Fruit fly (Drosophila melanogaster) whole organism, embryonic: ENCODE measurements around the gene ppk30.

Experiments
- Atf3 ChIP-seq: fragments of 200-800 bp; sonication (Bioruptor generic); optimal IDR thresholded peaks from 3 replicates; lab custom pipeline; 2016; ENCODE audit warnings: missing biosample characterization, missing genetic modification characterization
- Atf6 ChIP-seq: fragments of 200-800 bp; sonication (Bioruptor generic); IDR thresholded peaks from 2 replicates; pipeline ENCODE4 v1.3.6; 2022; ENCODE audit warnings: missing biosample characterization, missing genetic modification characterization
- B-H2 ChIP-seq: fragments of 200-800 bp; sonication (Bioruptor generic); optimal IDR thresholded peaks from 2 replicates; lab custom pipeline; 2018; ENCODE audit warnings: missing biosample characterization, mild to moderate bottlenecking, missing genetic modification characterization
- CG10209 ChIP-seq: fragments of 200-800 bp; sonication (Bioruptor generic); optimal IDR thresholded peaks from 3 replicates; lab custom pipeline; 2017; ENCODE audit warnings: missing biosample characterization, mild to moderate bottlenecking, missing genetic modification characterization, missing genetic modification reagents
- CG10654 ChIP-seq: fragments of 200-800 bp; sonication (Bioruptor generic); optimal IDR thresholded peaks from 2 replicates; lab custom pipeline; 2016; ENCODE audit warnings: missing biosample characterization, missing genetic modification characterization
- CG12236 ChIP-seq: fragments of 200-800 bp; sonication (Bioruptor generic); optimal IDR thresholded peaks from 2 replicates; lab custom pipeline; 2016; ENCODE audit warnings: missing biosample characterization, missing genetic modification characterization
- CG12744 ChIP-seq: fragments of 200-800 bp; sonication (Bioruptor generic); optimal IDR thresholded peaks from 2 replicates; lab custom pipeline; 2016; ENCODE audit warnings: missing biosample characterization, missing genetic modification characterization
- CG12769 ChIP-seq: fragments of 200-800 bp; sonication (Bioruptor generic); optimal IDR thresholded peaks from 2 replicates; lab custom pipeline; 2019; ENCODE audit warnings: missing biosample characterization, mild to moderate bottlenecking, missing genetic modification characterization, moderate library complexity
- CG13775 ChIP-seq: fragments of 200-800 bp; sonication (Bioruptor generic); optimal IDR thresholded peaks from 3 replicates; lab custom pipeline; 2017; ENCODE audit warnings: missing biosample characterization, mild to moderate bottlenecking, missing genetic modification characterization
- CG18011 ChIP-seq: fragments of 200-800 bp; sonication (Bioruptor generic); optimal IDR thresholded peaks from 2 replicates; lab custom pipeline; 2017; ENCODE audit warnings: missing biosample characterization, missing genetic modification characterization, mild to moderate bottlenecking, moderate library complexity, missing genotype
- CG1832 ChIP-seq: fragments of 200-800 bp; sonication (Bioruptor generic); optimal IDR thresholded peaks from 2 replicates; lab custom pipeline; 2017; ENCODE audit warnings: missing biosample characterization, mild to moderate bottlenecking, missing genetic modification characterization, inconsistent platforms
- CG33557 ChIP-seq: fragments of 200-800 bp; sonication (Bioruptor generic); optimal IDR thresholded peaks from 2 replicates; lab custom pipeline; 2019; ENCODE audit warnings: missing biosample characterization, mild to moderate bottlenecking, missing genetic modification characterization, moderate library complexity
- CG4617 ChIP-seq: fragments of 200-800 bp; sonication (Bioruptor generic); optimal IDR thresholded peaks from 3 replicates; lab custom pipeline; 2016; ENCODE audit warnings: missing biosample characterization, missing genetic modification characterization, borderline replicate concordance
- CG6765 ChIP-seq: fragments of 200-800 bp; sonication (Bioruptor generic); optimal IDR thresholded peaks from 3 replicates; lab custom pipeline; 2017; ENCODE audit warnings: missing biosample characterization, mild to moderate bottlenecking, missing genetic modification characterization
- CG8290 ChIP-seq, 3 experiments: fragments of 200-800 bp; sonication (Bioruptor generic); optimal IDR thresholded peaks; 2 replicates each; lab custom pipeline; 2016 to 2019; ENCODE audit warnings: missing biosample characterization in 3 of 3, missing genetic modification characterization in 3 of 3, mild to moderate bottlenecking in 2 of 3, moderate library complexity in 1 of 3
- CG8359 ChIP-seq: fragments of 200-800 bp; sonication (Bioruptor generic); optimal IDR thresholded peaks from 2 replicates; lab custom pipeline; 2017; ENCODE audit warnings: missing biosample characterization, mild to moderate bottlenecking, missing genetic modification characterization, borderline replicate concordance
- CG8388 ChIP-seq: fragments of 200-800 bp; sonication (Bioruptor generic); optimal IDR thresholded peaks from 2 replicates; lab custom pipeline; 2019; ENCODE audit warnings: missing biosample characterization, mild to moderate bottlenecking, missing genetic modification characterization, moderate library complexity
- CG9609 ChIP-seq: fragments of 200-800 bp; sonication (Bioruptor generic); optimal IDR thresholded peaks from 3 replicates; lab custom pipeline; 2016; ENCODE audit warnings: missing biosample characterization, missing genetic modification characterization
- Camta ChIP-seq: fragments of 200-800 bp; sonication (Bioruptor generic); optimal IDR thresholded peaks from 2 replicates; lab custom pipeline; 2016; ENCODE audit warnings: missing biosample characterization, missing genetic modification characterization
- Doc2 ChIP-seq: fragments of 200-800 bp; sonication (Bioruptor generic); IDR thresholded peaks from 2 replicates; pipeline ENCODE4 v1.3.6; 2022; ENCODE audit warnings: missing biosample characterization, missing genetic modification characterization
- Ets97D ChIP-seq: fragments of 200-800 bp; sonication (Bioruptor generic); optimal IDR thresholded peaks from 3 replicates; lab custom pipeline; 2016; ENCODE audit warnings: missing biosample characterization, missing genetic modification characterization
- Fer1 ChIP-seq: fragments of 200-800 bp; sonication (Bioruptor generic); optimal IDR thresholded peaks from 2 replicates; lab custom pipeline; 2017; ENCODE audit warnings: missing biosample characterization, mild to moderate bottlenecking, missing genetic modification characterization
- Hr3 ChIP-seq: fragments of 200-800 bp; sonication (Bioruptor generic); optimal IDR thresholded peaks from 3 replicates; lab custom pipeline; 2016; ENCODE audit warnings: missing biosample characterization, missing genetic modification characterization
- Jarid2 ChIP-seq: fragments of 200-800 bp; sonication (Bioruptor generic); optimal IDR thresholded peaks from 3 replicates; lab custom pipeline; 2017; ENCODE audit warnings: mild to moderate bottlenecking, missing biosample characterization, missing genetic modification reagents, missing genetic modification characterization
- MBD-R2 ChIP-seq: fragments of 200-800 bp; sonication (Bioruptor generic); IDR thresholded peaks from 2 replicates; pipeline ENCODE4 v1.3.6; 2022; ENCODE audit warnings: missing biosample characterization, missing genetic modification characterization
- Mad ChIP-seq: fragments of 200-800 bp; sonication (Bioruptor generic); optimal IDR thresholded peaks from 2 replicates; lab custom pipeline; 2016; ENCODE audit warnings: missing biosample characterization, missing genetic modification characterization
- Nf-YB ChIP-seq: fragments of 200-800 bp; sonication (Bioruptor generic); optimal IDR thresholded peaks from 3 replicates; lab custom pipeline; 2019; ENCODE audit warnings: missing biosample characterization, mild to moderate bottlenecking, missing genetic modification characterization, moderate library complexity
- Optix ChIP-seq: fragments of 200-800 bp; sonication (Bioruptor generic); IDR thresholded peaks from 3 replicates; pipeline ENCODE4 v1.3.6; 2022; ENCODE audit warnings: missing biosample characterization, missing genetic modification characterization
- PHDP ChIP-seq: fragments of 200-800 bp; sonication (Bioruptor generic); optimal IDR thresholded peaks from 3 replicates; lab custom pipeline; 2018; ENCODE audit warnings: missing biosample characterization, mild to moderate bottlenecking, missing genetic modification characterization, moderate library complexity
- Stat92E ChIP-seq, 3 experiments: fragments of >200 bp in 2 of 3; fragments of 200-800 bp in 1 of 3; sonication (Bioruptor generic) in 1 of 3; optimal IDR thresholded peaks; 2 replicates each; lab custom pipeline; 2017 to 2019; ENCODE audit warnings: missing biosample characterization in 3 of 3, missing genetic modification characterization in 3 of 3, mild to moderate bottlenecking in 1 of 3, moderate library complexity in 1 of 3
- Xbp1 ChIP-seq: fragments of 200-800 bp; sonication (Bioruptor generic); optimal IDR thresholded peaks from 3 replicates; lab custom pipeline; 2016; ENCODE audit warnings: missing biosample characterization, mild to moderate bottlenecking, missing genetic modification characterization
- ase ChIP-seq: fragments of 200-800 bp; sonication (Bioruptor generic); IDR thresholded peaks from 3 replicates; pipeline ENCODE4 v1.3.6; 2022; ENCODE audit warnings: missing biosample characterization, missing genetic modification characterization
- az2 ChIP-seq: fragments of 200-800 bp; sonication (Bioruptor generic); optimal IDR thresholded peaks from 3 replicates; lab custom pipeline; 2016; ENCODE audit warnings: missing biosample characterization, missing genetic modification characterization
- bab2 ChIP-seq: fragments of 200-800 bp; sonication (Bioruptor generic); optimal IDR thresholded peaks from 2 replicates; lab custom pipeline; 2016; ENCODE audit warnings: missing biosample characterization, missing genetic modification characterization
- crol ChIP-seq: fragments of 200-800 bp; sonication (Bioruptor generic); IDR thresholded peaks from 2 replicates; pipeline ENCODE4 v1.3.6; 2022; ENCODE audit warnings: missing biosample characterization, missing genetic modification characterization
- dmrt99B ChIP-seq: fragments of 200-800 bp; sonication (Bioruptor generic); optimal IDR thresholded peaks from 2 replicates; lab custom pipeline; 2018; ENCODE audit warnings: missing biosample characterization, mild to moderate bottlenecking, missing genetic modification characterization, moderate library complexity
- grau ChIP-seq: fragments of 200-800 bp; optimal IDR thresholded peaks from 3 replicates; lab custom pipeline; 2019; ENCODE audit warnings: missing biosample characterization, mild to moderate bottlenecking, missing genetic modification characterization, moderate library complexity
- ham ChIP-seq: fragments of 200-800 bp; sonication (Bioruptor generic); IDR thresholded peaks from 2 replicates; pipeline ENCODE4 v1.3.6; 2022; ENCODE audit warnings: missing biosample characterization, missing genetic modification characterization
- ind ChIP-seq: fragments of 200-800 bp; sonication (Bioruptor generic); optimal IDR thresholded peaks from 3 replicates; lab custom pipeline; 2016; ENCODE audit warnings: missing biosample characterization, missing genetic modification characterization
- jigr1 ChIP-seq: fragments of 200-800 bp; sonication (Bioruptor generic); IDR thresholded peaks from 3 replicates; pipeline ENCODE4 v1.3.6; 2022; ENCODE audit warnings: missing biosample characterization, missing genetic modification characterization
- kni ChIP-seq: fragments of 200-800 bp; sonication (Bioruptor generic); optimal IDR thresholded peaks from 3 replicates; lab custom pipeline; 2017; ENCODE audit warnings: mild to moderate bottlenecking, missing biosample characterization, missing genetic modification reagents, missing genetic modification characterization
- lov ChIP-seq, 2 experiments: fragments of 200-800 bp in 1 of 2; fragments of >200 bp in 1 of 2; sonication (Bioruptor generic) in 1 of 2; IDR thresholded peaks in 1 of 2; optimal IDR thresholded peaks in 1 of 2; 2 replicates in 1 of 2; 3 replicates in 1 of 2; pipeline versions ENCODE4 v1.3.6 to Lab custom; 2017 to 2022; ENCODE audit warnings: missing biosample characterization in 1 of 2, missing genetic modification characterization in 1 of 2
- luna ChIP-seq: fragments of 200-800 bp; sonication (Bioruptor generic); optimal IDR thresholded peaks from 2 replicates; lab custom pipeline; 2016; ENCODE audit warnings: missing biosample characterization, missing genetic modification characterization
- psq ChIP-seq: fragments of 200-800 bp; sonication (Bioruptor generic); optimal IDR thresholded peaks from 2 replicates; lab custom pipeline; 2017; ENCODE audit warnings: missing biosample characterization, missing genetic modification characterization
- schlank ChIP-seq: fragments of 200-800 bp; sonication (Bioruptor generic); optimal IDR thresholded peaks from 2 replicates; lab custom pipeline; 2018; ENCODE audit warnings: missing biosample characterization, mild to moderate bottlenecking, missing genetic modification characterization
- sd ChIP-seq: fragments of 200-800 bp; sonication (Bioruptor generic); optimal IDR thresholded peaks from 3 replicates; lab custom pipeline; 2018; ENCODE audit warnings: missing biosample characterization, mild to moderate bottlenecking, missing genetic modification characterization, moderate library complexity
- sna ChIP-seq: fragments of 200-800 bp; sonication (Bioruptor generic); IDR thresholded peaks from 2 replicates; pipeline ENCODE4 v1.3.6; 2022; ENCODE audit warnings: missing biosample characterization, missing genetic modification characterization; ENCODE audit not compliant: partially characterized antibody
- tio ChIP-seq: fragments of 200-800 bp; sonication (Bioruptor generic); optimal IDR thresholded peaks from 2 replicates; lab custom pipeline; 2017; ENCODE audit warnings: missing biosample characterization, missing genetic modification characterization, inconsistent platforms
- unc-4 ChIP-seq: fragments of 200-800 bp; sonication (Bioruptor generic); IDR thresholded peaks from 2 replicates; pipeline ENCODE4 v1.3.6; 2022; ENCODE audit warnings: missing biosample characterization, missing genetic modification characterization; ENCODE audit not compliant: partially characterized antibody
- yki ChIP-seq: fragments of >200 bp; optimal IDR thresholded peaks from 3 replicates; lab custom pipeline; 2018
- z ChIP-seq: fragments of 200-800 bp; sonication (Bioruptor generic); IDR thresholded peaks from 3 replicates; pipeline ENCODE4 v1.3.6; 2022; ENCODE audit warnings: missing biosample characterization, missing genetic modification characterization

ppk30 gene

dm6 chr3R:29717519-29717918 lies 48.6 kb downstream of the ppk30 start (continued):
- no peak for TF ChIP-seq CG8290 (GFP tag; optimal IDR thresholded peaks at IDR 0.05; lab: Kevin White, UChicago)
- TF ChIP-seq CG8290 (tag; optimal IDR thresholded peaks at IDR 0.05; lab: Kevin White, UChicago): no peak
- no peak for TF ChIP-seq Ets97D (GFP tag; lab: Kevin White, UChicago)
- TF ChIP-seq CG9609: no peak
- peak; percentile 11 for TF ChIP-seq CG10654 (GFP tag; lab: Kevin White, UChicago)
- no peak for TF ChIP-seq sna (GFP tag; lab: Robert Waterston, UW)
- no peak for TF ChIP-seq schlank (tag; lab: Kevin White, UChicago)
- TF ChIP-seq kni: no peak
- TF ChIP-seq Camta (GFP tag; lab: Kevin White, UChicago): no peak
- TF ChIP-seq tio (GFP tag; lab: Kevin White, UChicago): no peak
- TF ChIP-seq Doc2 (GFP tag; lab: Robert Waterston, UW): no peak
- no peak for TF ChIP-seq jigr1
- no peak for TF ChIP-seq luna
- peak; percentile 74 for TF ChIP-seq dmrt99B (tag; lab: Kevin White, UChicago)
- no peak for TF ChIP-seq CG8359 (GFP tag; lab: Kevin White, UChicago)
- TF ChIP-seq CG12769 (tag; lab: Kevin White, UChicago): no peak
- TF ChIP-seq lov (optimal IDR thresholded peaks at IDR 0.05; lab: Kevin White, UChicago): no peak
- no peak for TF ChIP-seq lov (GFP tag; IDR thresholded peaks at IDR 0.05; lab: Robert Waterston, UW)
- TF ChIP-seq CG12236 (GFP tag; lab: Kevin White, UChicago): no peak
- TF ChIP-seq az2 (GFP tag; lab: Kevin White, UChicago): no peak
- no peak for TF ChIP-seq CG13775 (GFP tag; lab: Kevin White, UChicago)
- no peak for TF ChIP-seq Optix (GFP tag; lab: Robert Waterston, UW)
- TF ChIP-seq ham: no peak
- TF ChIP-seq Nf-YB (GFP tag; lab: Kevin White, UChicago): no peak
- TF ChIP-seq ase: peak; percentile 34; the same call in 1 of the 3 replicates
- no peak for TF ChIP-seq CG33557
- TF ChIP-seq yki (lab: Kevin White, UChicago): no peak
- TF ChIP-seq Hr3: no peak
- TF ChIP-seq Atf6 (GFP tag; lab: Robert Waterston, UW): no peak
- TF ChIP-seq PHDP (tag; lab: Kevin White, UChicago): peak; percentile 30
- TF ChIP-seq unc-4 (GFP tag; lab: Robert Waterston, UW): no peak
- no peak for TF ChIP-seq Fer1 (GFP tag; lab: Kevin White, UChicago)
- no peak for TF ChIP-seq Atf3
- no peak for TF ChIP-seq crol
- TF ChIP-seq Stat92E (GFP tag; optimal IDR thresholded peaks at IDR 0.05; lab: Kevin White, UChicago): no peak
- TF ChIP-seq MBD-R2 (GFP tag; lab: Robert Waterston, UW): no peak
- TF ChIP-seq CG10209 (GFP tag; lab: Kevin White, UChicago): no peak
- no peak for TF ChIP-seq psq (GFP tag; lab: Kevin White, UChicago)
- no peak for TF ChIP-seq Mad (GFP tag; lab: Kevin White, UChicago)
- TF ChIP-seq sd: no peak
- TF ChIP-seq B-H2 (GFP tag; lab: Kevin White, UChicago): no peak
- TF ChIP-seq z (GFP tag; lab: Robert Waterston, UW): no peak
- TF ChIP-seq CG1832: no peak
- TF ChIP-seq CG4617 (GFP tag; lab: Kevin White, UChicago): no peak
- TF ChIP-seq Jarid2: no peak
- TF ChIP-seq CG18011 (GFP tag; lab: Kevin White, UChicago): no peak
- TF ChIP-seq CG12744 (GFP tag; lab: Kevin White, UChicago): no peak
- no peak for TF ChIP-seq CG6765
- peak; percentile 36 for TF ChIP-seq ind (GFP tag; lab: Kevin White, UChicago)
- peak; percentile 31 for TF ChIP-seq bab2
- peak; percentile 53 for TF ChIP-seq CG8388 (GFP tag; lab: Kevin White, UChicago)
- peak; percentile 34 for TF ChIP-seq grau
- TF ChIP-seq Xbp1 (GFP tag; lab: Kevin White, UChicago): peak; percentile 29
